Worm (Caenorhabditis elegans) whole organism, L1 larva: Measurements from ENCODE around the gene npl-4.2.

Experiments
- blmp-1 ChIP-seq: fragments of 150-350 bp; optimal IDR thresholded peaks from 2 replicates; lab custom pipeline; 2014; ENCODE audit warnings: missing biosample characterization, missing genetic modification characterization
- ceh-82 ChIP-seq, 3 experiments: fragments of 150-350 bp in 1 of 3; sonication (generic microtip) in 2 of 3; optimal IDR thresholded peaks; 2 replicates each; lab custom pipeline; 2014 to 2017; ENCODE audit warnings: missing biosample characterization in 3 of 3, missing genetic modification characterization in 3 of 3
- egl-27 ChIP-seq, 2 experiments: fragments of 150-350 bp in 1 of 2; sonication (generic microtip); optimal IDR thresholded peaks; 3 replicates each; lab custom pipeline; 2017 to 2018; ENCODE audit warnings: missing biosample characterization in 2 of 2, missing genetic modification characterization in 2 of 2, missing genetic modification reagents in 2 of 2
- nhr-11 ChIP-seq: fragments of 150-350 bp; optimal IDR thresholded peaks from 2 replicates; lab custom pipeline; 2014; ENCODE audit warnings: missing biosample characterization, missing genetic modification characterization

- no peak for TF ChIP-seq nhr-11 (tag; lab: Kevin White, UChicago)
- TF ChIP-seq egl-27 (tag; optimal IDR thresholded peaks at IDR 0.05; lab: Kevin White, UChicago), result no peak
- no peak for TF ChIP-seq blmp-1 (tag; lab: Kevin White, UChicago)
- no peak for TF ChIP-seq ceh-82 (tag; optimal IDR thresholded peaks at IDR 0.05; lab: Kevin White, UChicago)
Measured at ce11 chrII:5648272-5648671, 25.6 kb downstream of the npl-4.2 start, which contains the start of gene ddl-1.
